Fruit fly (Drosophila melanogaster) whole organism, embryonic: ENCODE results near the gene CG9166.
A peak's percentile ranks its signal among the peaks of the same experiment; 100 is the strongest.

Source experiments
- BEAF-32 ChIP-seq: fragments of 200-800 bp; sonication (Bioruptor generic); optimal IDR thresholded peaks from 3 replicates; lab custom pipeline; 2017; ENCODE audit warnings: missing biosample characterization, missing genetic modification characterization, mild to moderate bottlenecking, moderate library complexity, missing genetic modification reagents
- Bdp1 ChIP-seq: fragments of 200-800 bp; sonication (Bioruptor generic); optimal IDR thresholded peaks from 3 replicates; lab custom pipeline; 2016; ENCODE audit warnings: missing biosample characterization, missing genetic modification characterization
- CG10274 ChIP-seq: fragments of 200-800 bp; sonication (Bioruptor generic); optimal IDR thresholded peaks from 3 replicates; lab custom pipeline; 2017; ENCODE audit warnings: missing biosample characterization, mild to moderate bottlenecking, missing genetic modification characterization
- CG10979 ChIP-seq: fragments of 200-800 bp; sonication (Bioruptor generic); optimal IDR thresholded peaks from 2 replicates; lab custom pipeline; 2018; ENCODE audit warnings: missing biosample characterization, mild to moderate bottlenecking, missing genetic modification characterization, moderate library complexity
- CG11560 ChIP-seq: fragments of 200-800 bp; sonication (Bioruptor generic); IDR thresholded peaks from 3 replicates; pipeline ENCODE4 v1.3.6; 2022; ENCODE audit warnings: missing biosample characterization, missing genetic modification characterization
- CG12104 ChIP-seq: fragments of 200-800 bp; sonication (Bioruptor generic); optimal IDR thresholded peaks from 3 replicates; lab custom pipeline; 2016; ENCODE audit warnings: missing biosample characterization, missing genetic modification characterization
- CG12219 ChIP-seq: fragments of 200-800 bp; sonication (Bioruptor generic); optimal IDR thresholded peaks from 3 replicates; lab custom pipeline; 2018; ENCODE audit warnings: missing biosample characterization, mild to moderate bottlenecking, missing genetic modification characterization
- CG1233 ChIP-seq: fragments of 200-800 bp; sonication (Bioruptor generic); optimal IDR thresholded peaks from 4 replicates; lab custom pipeline; 2018; ENCODE audit warnings: missing biosample characterization, mild to moderate bottlenecking, missing genetic modification characterization
- CG13424 ChIP-seq: fragments of 200-800 bp; sonication (Bioruptor generic); optimal IDR thresholded peaks from 2 replicates; lab custom pipeline; 2019; ENCODE audit warnings: missing biosample characterization, mild to moderate bottlenecking, missing genetic modification characterization, moderate library complexity
- CG1603 ChIP-seq: fragments of 200-800 bp; sonication (Bioruptor generic); optimal IDR thresholded peaks from 2 replicates; lab custom pipeline; 2019; ENCODE audit warnings: missing biosample characterization, mild to moderate bottlenecking, missing genetic modification characterization, moderate library complexity
- CG16813 ChIP-seq: fragments of 200-800 bp; sonication (Bioruptor generic); IDR thresholded peaks from 3 replicates; pipeline ENCODE4 v1.3.6; 2022; ENCODE audit warnings: missing biosample characterization, missing genetic modification characterization; ENCODE audit not compliant: partially characterized antibody
- CG18011 ChIP-seq: fragments of 200-800 bp; sonication (Bioruptor generic); optimal IDR thresholded peaks from 2 replicates; lab custom pipeline; 2017; ENCODE audit warnings: missing biosample characterization, missing genetic modification characterization, mild to moderate bottlenecking, moderate library complexity, missing genotype
- CG2889 ChIP-seq: fragments of 200-800 bp; sonication (Bioruptor generic); IDR thresholded peaks from 3 replicates; pipeline ENCODE4 v1.3.6; 2022; ENCODE audit warnings: missing biosample characterization, missing genetic modification characterization
- CG30431 ChIP-seq: fragments of 200-800 bp; sonication (Bioruptor generic); optimal IDR thresholded peaks from 2 replicates; lab custom pipeline; 2017; ENCODE audit warnings: missing biosample characterization, missing genetic modification characterization
- CG3065 ChIP-seq: fragments of 200-800 bp; sonication (Bioruptor generic); optimal IDR thresholded peaks from 2 replicates; lab custom pipeline; 2016; ENCODE audit warnings: missing biosample characterization, missing genetic modification characterization
- CG31441 ChIP-seq: fragments of 200-800 bp; sonication (Bioruptor generic); IDR thresholded peaks from 2 replicates; pipeline ENCODE4 v1.3.6; 2022; ENCODE audit warnings: missing biosample characterization, missing genetic modification characterization
- CG34376 ChIP-seq: fragments of 200-800 bp; sonication (Bioruptor generic); optimal IDR thresholded peaks from 2 replicates; lab custom pipeline; 2018; ENCODE audit warnings: missing biosample characterization, mild to moderate bottlenecking, missing genetic modification characterization
- CG3995 ChIP-seq: fragments of 200-800 bp; sonication (Bioruptor generic); optimal IDR thresholded peaks from 3 replicates; lab custom pipeline; 2016; ENCODE audit warnings: missing biosample characterization, missing genetic modification characterization
- CG4328 ChIP-seq: fragments of 200-800 bp; sonication (Bioruptor generic); optimal IDR thresholded peaks from 3 replicates; lab custom pipeline; 2017; ENCODE audit warnings: missing biosample characterization, missing genetic modification reagents, missing genetic modification characterization
- CG4404 ChIP-seq: fragments of 200-800 bp; sonication (Bioruptor generic); IDR thresholded peaks from 2 replicates; pipeline ENCODE4 v1.3.6; 2022; ENCODE audit warnings: missing biosample characterization, missing genetic modification characterization
- CG7987 ChIP-seq: fragments of 200-800 bp; sonication (Bioruptor generic); optimal IDR thresholded peaks from 2 replicates; lab custom pipeline; 2018; ENCODE audit warnings: missing biosample characterization, mild to moderate bottlenecking, missing genetic modification characterization, moderate library complexity
- CG9817 ChIP-seq: fragments of 200-800 bp; sonication (Bioruptor generic); optimal IDR thresholded peaks from 2 replicates; lab custom pipeline; 2018; ENCODE audit warnings: missing biosample characterization, mild to moderate bottlenecking, missing genetic modification characterization, moderate library complexity
- Chrac-16 ChIP-seq: fragments of 200-800 bp; sonication (Bioruptor generic); optimal IDR thresholded peaks from 3 replicates; lab custom pipeline; 2016; ENCODE audit warnings: missing biosample characterization, missing genetic modification characterization
- Dll ChIP-seq: fragments of 200-800 bp; sonication (Bioruptor generic); IDR thresholded peaks from 4 replicates; pipeline ENCODE4 v1.3.6; 2022; ENCODE audit warnings: missing biosample characterization, missing genetic modification characterization; ENCODE audit not compliant: partially characterized antibody
- Ets97D ChIP-seq: fragments of 200-800 bp; sonication (Bioruptor generic); optimal IDR thresholded peaks from 3 replicates; lab custom pipeline; 2016; ENCODE audit warnings: missing biosample characterization, missing genetic modification characterization
- Hmr ChIP-seq: fragments of 200-800 bp; sonication (Bioruptor generic); optimal IDR thresholded peaks from 3 replicates; lab custom pipeline; 2017; ENCODE audit warnings: mild to moderate bottlenecking, missing biosample characterization, missing genetic modification reagents, missing genetic modification characterization
- Hsf ChIP-seq: fragments of 200-800 bp; sonication (Bioruptor generic); optimal IDR thresholded peaks from 3 replicates; lab custom pipeline; 2016; ENCODE audit warnings: missing biosample characterization, missing genetic modification characterization
- Lim3 ChIP-seq: fragments of 200-800 bp; sonication (Bioruptor generic); IDR thresholded peaks from 2 replicates; pipeline ENCODE4 v1.3.6; 2022; ENCODE audit warnings: missing biosample characterization, missing genetic modification characterization
- Nf-YB ChIP-seq: fragments of 200-800 bp; sonication (Bioruptor generic); optimal IDR thresholded peaks from 3 replicates; lab custom pipeline; 2019; ENCODE audit warnings: missing biosample characterization, mild to moderate bottlenecking, missing genetic modification characterization, moderate library complexity
- Side ChIP-seq: fragments of 200-800 bp; sonication (Bioruptor generic); optimal IDR thresholded peaks from 2 replicates; lab custom pipeline; 2016; ENCODE audit warnings: missing biosample characterization, missing genetic modification characterization
- Taf1 ChIP-seq: fragments of 200-800 bp; sonication (Bioruptor generic); IDR thresholded peaks from 2 replicates; pipeline ENCODE4 v1.3.6; 2022; ENCODE audit warnings: missing biosample characterization, missing genetic modification characterization
- ase ChIP-seq: fragments of 200-800 bp; sonication (Bioruptor generic); IDR thresholded peaks from 3 replicates; pipeline ENCODE4 v1.3.6; 2022; ENCODE audit warnings: missing biosample characterization, missing genetic modification characterization
- bigmax ChIP-seq: fragments of 200-800 bp; sonication (Bioruptor generic); optimal IDR thresholded peaks from 2 replicates; lab custom pipeline; 2018; ENCODE audit warnings: missing biosample characterization, mild to moderate bottlenecking, missing genetic modification characterization
- ci ChIP-seq: fragments of 200-800 bp; sonication (Bioruptor generic); IDR thresholded peaks from 3 replicates; pipeline ENCODE4 v1.3.6; 2022; ENCODE audit warnings: missing biosample characterization, missing genetic modification characterization
- ewg ChIP-seq: fragments of 200-800 bp; sonication (Bioruptor generic); optimal IDR thresholded peaks from 3 replicates; lab custom pipeline; 2017; ENCODE audit warnings: mild to moderate bottlenecking, missing biosample characterization, missing genetic modification reagents, missing genetic modification characterization
- grn ChIP-seq: fragments of 200-800 bp; sonication (Bioruptor generic); optimal IDR thresholded peaks from 3 replicates; lab custom pipeline; 2017; ENCODE audit warnings: missing biosample characterization, missing genetic modification characterization
- h ChIP-seq: fragments of >200 bp; optimal IDR thresholded peaks from 2 replicates; lab custom pipeline; 2017
- hkb ChIP-seq, 2 experiments: fragments of 200-800 bp in 1 of 2; fragments of >200 bp in 1 of 2; sonication (Bioruptor generic) in 1 of 2; IDR thresholded peaks in 1 of 2; optimal IDR thresholded peaks in 1 of 2; 2 replicates each; pipeline versions ENCODE4 v1.3.6 to Lab custom; 2017 to 2022; ENCODE audit warnings: missing biosample characterization in 1 of 2, missing genetic modification characterization in 1 of 2
- jigr1 ChIP-seq: fragments of 200-800 bp; sonication (Bioruptor generic); IDR thresholded peaks from 3 replicates; pipeline ENCODE4 v1.3.6; 2022; ENCODE audit warnings: missing biosample characterization, missing genetic modification characterization
- lbe ChIP-seq: fragments of 200-800 bp; sonication (Bioruptor generic); optimal IDR thresholded peaks from 2 replicates; lab custom pipeline; 2016; ENCODE audit warnings: missing biosample characterization, mild to moderate bottlenecking, missing genetic modification characterization
- mld ChIP-seq: fragments of 200-800 bp; sonication (Bioruptor generic); IDR thresholded peaks from 3 replicates; pipeline ENCODE4 v1.3.6; 2022; ENCODE audit warnings: missing biosample characterization, missing genetic modification characterization; ENCODE audit not compliant: partially characterized antibody
- oc ChIP-seq: fragments of 200-800 bp; sonication (Bioruptor generic); optimal IDR thresholded peaks from 2 replicates; lab custom pipeline; 2018; ENCODE audit warnings: missing biosample characterization, mild to moderate bottlenecking, missing genetic modification characterization, moderate library complexity
- onecut ChIP-seq: fragments of 200-800 bp; sonication (Bioruptor generic); IDR thresholded peaks from 2 replicates; pipeline ENCODE4 v1.3.6; 2022; ENCODE audit warnings: missing biosample characterization, missing genetic modification characterization
- pnt ChIP-seq: fragments of 200-800 bp; sonication (Bioruptor generic); optimal IDR thresholded peaks from 3 replicates; lab custom pipeline; 2016; ENCODE audit warnings: missing biosample characterization, missing genetic modification characterization
- seq ChIP-seq: fragments of 200-800 bp; sonication (Bioruptor generic); IDR thresholded peaks from 2 replicates; pipeline ENCODE4 v1.3.6; 2022; ENCODE audit warnings: missing biosample characterization, missing genetic modification characterization
- slbo ChIP-seq: fragments of 200-800 bp; sonication (Bioruptor generic); IDR thresholded peaks from 2 replicates; pipeline ENCODE4 v1.3.6; 2022; ENCODE audit warnings: missing biosample characterization, missing genetic modification characterization
- tgo ChIP-seq: fragments of 200-800 bp; sonication (Bioruptor generic); IDR thresholded peaks from 3 replicates; pipeline ENCODE4 v1.3.6; 2022; ENCODE audit warnings: missing biosample characterization, missing genetic modification characterization
- zfh1 ChIP-seq: fragments of 200-800 bp; sonication (Bioruptor generic); IDR thresholded peaks from 3 replicates; pipeline ENCODE4 v1.3.6; 2022; ENCODE audit warnings: missing biosample characterization, missing genetic modification characterization

The CG9166 gene

dm6 chr3L:1334571-1335427 lies 16.1 kb upstream of the CG9166 start, which contains the start of the genes Hmbs and CG2211 (continued):
- TF ChIP-seq CG3065 (peak; percentile 68), CG34376 (GFP tag; lab: Kevin White, UChicago) (peak; percentile 71), CG2889 (GFP tag; lab: Robert Waterston, UW) (peak; percentile 76; the same call in 2 of the 3 replicates), grn (GFP tag; lab: Kevin White, UChicago) (peak; percentile 32), hkb (optimal IDR thresholded peaks at IDR 0.05; lab: Kevin White, UChicago) (peak; percentile 67), hkb (GFP tag; IDR thresholded peaks at IDR 0.05; lab: Robert Waterston, UW) (peak; percentile 89), CG12104 (GFP tag; lab: Kevin White, UChicago) (peak; percentile 78), Hsf (GFP tag; lab: Kevin White, UChicago) (peak; percentile 94), oc (tag; lab: Kevin White, UChicago) (peak; percentile 58), CG1233 (GFP tag; lab: Kevin White, UChicago) (peak; percentile 80), ase (GFP tag; lab: Robert Waterston, UW) (peak; percentile 57; the same call in 1 of the 3 replicates), Chrac-16 (GFP tag; lab: Kevin White, UChicago) (peak; percentile 93), BEAF-32 (peak; percentile 69), CG16813 (peak; percentile 54), onecut (peak; percentile 72), slbo (peak; percentile 91), Taf1 (peak; percentile 50; the same call in 1 of the 2 replicates), CG12219 (GFP tag; lab: Kevin White, UChicago) (peak; percentile 68), Side (peak; percentile 74), CG9817 (tag; lab: Kevin White, UChicago) (peak; percentile 81), CG4328 (GFP tag; lab: Kevin White, UChicago) (peak; percentile 88), Dll (GFP tag; lab: Robert Waterston, UW) (peak; percentile 70; the same call in 3 of the 4 replicates), jigr1 (GFP tag; lab: Robert Waterston, UW) (peak; percentile 53; the same call in 2 of the 3 replicates), zfh1 (peak; percentile 90), pnt (peak; percentile 83), Bdp1 (GFP tag; lab: Kevin White, UChicago) (peak; percentile 79), CG13424 (tag; lab: Kevin White, UChicago) (peak; percentile 92), CG1603 (peak; percentile 82), CG11560 (tag; lab: Robert Waterston, UW) (peak; percentile 74; the same call in 2 of the 3 replicates), ci (peak; percentile 92), CG30431 (peak; percentile 61), Lim3 (no peak; the same call in 1 of the 2 replicates), tgo (GFP tag; lab: Robert Waterston, UW) (peak; percentile 83), ewg (GFP tag; lab: Kevin White, UChicago) (peak; percentile 72), lbe (GFP tag; lab: Kevin White, UChicago) (peak; percentile 86), CG7987 (peak; percentile 73), CG31441 (GFP tag; lab: Robert Waterston, UW) (peak; percentile 92), Ets97D (GFP tag; lab: Kevin White, UChicago) (peak; percentile 92), CG3995 (GFP tag; lab: Kevin White, UChicago) (peak; percentile 97), h (lab: Kevin White, UChicago) (no peak), mld (GFP tag; lab: Robert Waterston, UW) (no peak), Hmr (GFP tag; lab: Kevin White, UChicago) (peak; percentile 82), bigmax (no peak), CG10979 (tag; lab: Kevin White, UChicago) (peak; percentile 83), CG18011 (GFP tag; lab: Kevin White, UChicago) (peak; percentile 76), seq (peak; percentile 75), Nf-YB (GFP tag; lab: Kevin White, UChicago) (peak; percentile 60), CG10274 (GFP tag; lab: Kevin White, UChicago) (no peak), CG4404 (GFP tag; lab: Robert Waterston, UW) (peak; percentile 78)
